Worm (Caenorhabditis elegans): ENCODE data around the gene xbx-3.

ce11 chrIII:10030549-10030948 is 5.2 kb upstream of the xbx-3 start, which contains the start of gene M04D8.4:
- TF ChIP-seq pha-4 (tag; optimal IDR thresholded peaks at IDR 0.05), result no peak
- no peak for TF ChIP-seq nhr-28 (tag; optimal IDR thresholded peaks at IDR 0.05)
- TF ChIP-seq elt-1 (tag; optimal IDR thresholded peaks at IDR 0.05; ENCODE audit: borderline replicate concordance, insufficient read depth), result no peak

Measured in whole organism, mixed stage, embryonic.